Fruit fly (Drosophila melanogaster) whole organism, wandering third instar larva: ENCODE results near the gene Gr5a.

Experiments used
- Dfd ChIP-seq: fragments of >200 bp; optimal IDR thresholded peaks from 2 replicates; lab custom pipeline; 2017; ENCODE audit warnings: missing biosample characterization, missing genetic modification characterization
- Mio ChIP-seq: sonication (Bioruptor generic); optimal IDR thresholded peaks from 2 replicates; lab custom pipeline; 2016; ENCODE audit warnings: missing biosample characterization, missing genetic modification characterization
- OdsH ChIP-seq: fragments of 200-800 bp; sonication (Bioruptor generic); optimal IDR thresholded peaks from 2 replicates; lab custom pipeline; 2016; ENCODE audit warnings: missing biosample characterization, mild to moderate bottlenecking, missing genetic modification characterization
- Sp1 ChIP-seq: fragments of 200-800 bp; sonication (Bioruptor generic); optimal IDR thresholded peaks from 3 replicates; lab custom pipeline; 2019; ENCODE audit warnings: missing biosample characterization, mild to moderate bottlenecking, missing genetic modification characterization, moderate library complexity

DNA sequence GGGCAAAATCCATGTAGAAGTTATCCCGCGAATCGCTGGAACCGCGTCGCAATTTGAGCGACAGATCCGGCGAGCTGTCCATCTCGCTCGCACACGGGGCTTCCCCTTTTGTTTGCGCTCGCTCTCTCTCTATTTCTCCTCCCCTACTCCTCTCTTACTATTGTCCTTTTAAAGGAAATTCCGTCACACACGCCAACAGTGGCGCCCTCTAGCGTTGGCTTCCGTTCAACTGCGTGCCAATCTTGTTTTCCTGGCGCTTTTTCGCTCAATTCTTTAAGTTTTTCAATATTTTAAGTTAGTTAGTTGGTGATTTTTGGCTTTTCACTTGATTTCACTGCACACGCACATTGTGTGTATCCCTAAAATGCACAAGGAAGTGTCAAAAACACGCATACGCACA, 18.4 kb upstream of the Gr5a start:
- TF ChIP-seq Sp1 (GFP tag; lab: Kevin White, UChicago) = no peak
- TF ChIP-seq Mio (GFP tag; lab: Kevin White, UChicago) = no peak
- TF ChIP-seq OdsH (GFP tag; lab: Kevin White, UChicago) = no peak
- TF ChIP-seq Dfd (GFP tag; lab: Kevin White, UChicago) = no peak
